Worm (Caenorhabditis elegans): Measurements from ENCODE around the gene prp-19.

DNA sequence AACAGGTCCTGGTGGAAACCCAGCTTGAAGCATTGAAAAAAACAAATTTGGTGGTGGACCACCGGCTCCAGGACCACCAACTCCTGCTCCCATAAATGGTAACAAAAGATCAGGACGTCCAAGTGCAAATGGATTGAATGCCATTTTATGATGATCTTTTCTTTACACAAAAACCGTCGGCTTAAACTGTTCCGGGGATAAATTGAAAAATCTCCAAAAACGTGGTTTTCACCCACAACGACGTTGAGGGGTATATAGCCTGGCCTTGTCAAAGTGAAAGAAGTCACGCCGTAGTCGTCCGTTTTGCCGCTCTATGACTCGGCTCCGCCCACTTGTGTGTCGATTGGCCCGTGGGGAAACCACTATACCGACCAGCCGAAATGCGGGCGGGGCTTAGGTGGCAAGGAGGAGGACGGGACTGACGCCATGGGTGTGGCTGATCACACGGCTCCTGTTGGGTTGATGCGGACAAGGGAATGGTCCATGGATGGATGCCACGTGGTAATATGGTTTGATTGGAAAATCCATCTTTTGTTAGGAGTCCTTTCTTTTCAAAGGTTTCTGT lies 35.7 kb downstream of the prp-19 start, which contains the start of gene tbx-2:
- TF ChIP-seq snpc-4 (tag; optimal IDR thresholded peaks at IDR 0.05) (no peak), ama-1 (optimal IDR thresholded peaks at IDR 0.05) (no peak), peb-1 (tag; optimal IDR thresholded peaks at IDR 0.05) (no peak), F13H6.1 (tag; optimal IDR thresholded peaks at IDR 0.05) (no peak), blmp-1 (tag; optimal IDR thresholded peaks at IDR 0.05; ENCODE audit: insufficient read depth) (no peak), lsy-2 (tag; optimal IDR thresholded peaks at IDR 0.05) (peak in 1 of 2 experiments; percentile 46), nhr-25 (tag; optimal IDR thresholded peaks at IDR 0.05) (no peak), crh-2 (tag; optimal IDR thresholded peaks at IDR 0.05) (no peak), skn-1 (tag; optimal IDR thresholded peaks at IDR 0.05) (no peak), R02D3.7 (tag; optimal IDR thresholded peaks at IDR 0.05) (no peak), zag-1 (tag; optimal IDR thresholded peaks at IDR 0.05) (no peak), unc-62 (GFP tag; optimal IDR thresholded peaks at IDR 0.05) (no peak), unc-39 (tag; optimal IDR thresholded peaks at IDR 0.05) (no peak), dmd-4 (tag; optimal IDR thresholded peaks at IDR 0.05) (no peak)

All from whole organism, L2 larva.